Worm (Caenorhabditis elegans): ENCODE measurements around the gene nhr-152.

ce11 chrV:7651757-7652156 is 34.4 kb upstream of the nhr-152 start, which contains the start of gene srh-234:
- TF ChIP-seq ama-1 (optimal IDR thresholded peaks at IDR 0.05) (no peak), lin-1 (GFP tag; IDR thresholded peaks at IDR 0.05) (no peak), egl-27 (tag; optimal IDR thresholded peaks at IDR 0.05) (no peak), nhr-11 (tag; optimal IDR thresholded peaks at IDR 0.05) (no peak), mes-2 (tag; optimal IDR thresholded peaks at IDR 0.05; ENCODE audit: poor library complexity, severe bottlenecking) (no peak), hlh-11 (tag; optimal IDR thresholded peaks at IDR 0.05) (no peak), aha-1 (tag) (no peak), zag-1 (tag; optimal IDR thresholded peaks at IDR 0.05) (no peak)

All from whole organism, L4 larva.